Worm (Caenorhabditis elegans): Measurements from ENCODE around the gene C28A5.1.

Gene C28A5.1

ce11 chrIII:4441781-4442180 is 7.6 kb upstream of the C28A5.1 start, which contains the start of gene nex-3:
Gene nex-3 (plus strand): TSS chrIII:4442081.
- TF ChIP-seq madf-10 (tag; optimal IDR thresholded peaks at IDR 0.05) (no peak), F23B12.7 (tag; optimal IDR thresholded peaks at IDR 0.05; ENCODE audit: insufficient read depth) (no peak), ztf-18 (tag; optimal IDR thresholded peaks at IDR 0.05) (no peak), hrde-1 (tag; optimal IDR thresholded peaks at IDR 0.05; ENCODE audit: borderline replicate concordance) (no peak), K11D2.4 (GFP tag; IDR thresholded peaks at IDR 0.05) (no peak)

ce11 chrIII:4439493-4439983 is 5.4 kb upstream of the C28A5.1 start, which contains the start of gene C28A5.2:
Gene C28A5.2 (minus strand): TSS chrIII:4439543.
- TF ChIP-seq madf-10 (tag; optimal IDR thresholded peaks at IDR 0.05) = no peak
- peak; percentile 62 for TF ChIP-seq xnd-1 (tag; optimal IDR thresholded peaks at IDR 0.05)
- TF ChIP-seq madf-8 (GFP tag; conservative IDR thresholded peaks at IDR 0.05) = peak; percentile 90
- no peak for TF ChIP-seq sea-2 (GFP tag; IDR thresholded peaks at IDR 0.05)
- TF ChIP-seq F33H1.4 (GFP tag; IDR thresholded peaks at IDR 0.05) = peak; percentile 79
- peak; percentile 76 for TF ChIP-seq lsl-1 (GFP tag; optimal IDR thresholded peaks at IDR 0.05)
- TF ChIP-seq madf-6 (GFP tag; IDR thresholded peaks at IDR 0.05) = peak; percentile 91

ce11 chrIII:4435262-4435661 is 1.1 kb upstream of the C28A5.1 start:
- TF ChIP-seq nfya-2 (GFP tag; IDR thresholded peaks at IDR 0.05) (0 out of 2 replicates have a peak, but pooled peaks have one; percentile 18), ceh-58 (GFP tag; IDR thresholded peaks at IDR 0.05) (0 out of 2 replicates have a peak, but pooled peaks have one; percentile 59), nfyb-1 (GFP tag; IDR thresholded peaks at IDR 0.05) (no peak), F37B4.10 (GFP tag; IDR thresholded peaks at IDR 0.05) (0 out of 2 replicates have a peak, but pooled peaks have one; percentile 75), ets-4 (GFP tag; optimal IDR thresholded peaks at IDR 0.05) (no peak), aptf-3 (GFP tag; IDR thresholded peaks at IDR 0.05) (peak; percentile 81; the same call in 1 of the 2 replicates)

ce11 chrIII:4429402-4429801 is 4.7 kb downstream of the C28A5.1 start, which contains the start of gene C28A5.6:
Gene C28A5.6 (minus strand): TSS chrIII:4429502.
- TF ChIP-seq B0261.1 (tag; optimal IDR thresholded peaks at IDR 0.05) = no peak
- no peak for TF ChIP-seq ztf-26 (tag; optimal IDR thresholded peaks at IDR 0.05)
- TF ChIP-seq tbp1 (GFP tag; optimal IDR thresholded peaks at IDR 0.05) = no peak
- TF ChIP-seq ceh-100 (GFP tag; IDR thresholded peaks at IDR 0.05) = no peak
- no peak for TF ChIP-seq nhr-90 (tag; optimal IDR thresholded peaks at IDR 0.05)
- TF ChIP-seq ceh-79 (tag; optimal IDR thresholded peaks at IDR 0.05) = no peak
- no peak for TF ChIP-seq C17E4.6 (GFP tag; IDR thresholded peaks at IDR 0.05)
- no peak for TF ChIP-seq nfyb-1 (GFP tag; IDR thresholded peaks at IDR 0.05)
- TF ChIP-seq let-607 (tag; optimal IDR thresholded peaks at IDR 0.05) = no peak
- TF ChIP-seq ztf-22 (GFP tag; optimal IDR thresholded peaks at IDR 0.05) = no peak
- TF ChIP-seq Y53G8AR.9 (GFP tag; conservative IDR thresholded peaks at IDR 0.05) = no peak
- no peak for TF ChIP-seq let-526 (GFP tag; IDR thresholded peaks at IDR 0.05)
- TF ChIP-seq lin-40 (tag; optimal IDR thresholded peaks at IDR 0.05) = no peak
- no peak for TF ChIP-seq lsy-27 (tag; optimal IDR thresholded peaks at IDR 0.05; ENCODE audit: borderline replicate concordance, insufficient read depth)
- TF ChIP-seq snpc-1.3 (tag; optimal IDR thresholded peaks at IDR 0.05; ENCODE audit: insufficient read depth) = no peak

ce11 chrIII:4428797-4429196 is 5.3 kb downstream of the C28A5.1 start:
- peak; percentile 61 for TF ChIP-seq madf-6 (GFP tag; IDR thresholded peaks at IDR 0.05)
- no peak for TF ChIP-seq madf-10 (tag; optimal IDR thresholded peaks at IDR 0.05)
- no peak for TF ChIP-seq nfya-2 (GFP tag; IDR thresholded peaks at IDR 0.05)
- TF ChIP-seq ceh-27 (GFP tag; optimal IDR thresholded peaks at IDR 0.05) = peak; percentile 4
- TF ChIP-seq ama-1 (optimal IDR thresholded peaks at IDR 0.05) = no peak
- peak in 1 of 2 experiments; percentile 64 for TF ChIP-seq ama-1 (GFP tag; optimal IDR thresholded peaks at IDR 0.05)
- TF ChIP-seq athp-1 (tag; optimal IDR thresholded peaks at IDR 0.05) = no peak
- TF ChIP-seq F23B12.7 (tag; optimal IDR thresholded peaks at IDR 0.05; ENCODE audit: insufficient read depth) = no peak
- TF ChIP-seq F55B11.4 (tag; optimal IDR thresholded peaks at IDR 0.05; ENCODE audit: borderline replicate concordance, insufficient read depth) = no peak
- TF ChIP-seq tbp1 (GFP tag; optimal IDR thresholded peaks at IDR 0.05) = peak; percentile 88
- TF ChIP-seq mel-28 (tag; optimal IDR thresholded peaks at IDR 0.05; ENCODE audit: borderline replicate concordance) = no peak
- TF ChIP-seq sptf-2 (GFP tag; optimal IDR thresholded peaks at IDR 0.05) = no peak
- no peak for TF ChIP-seq F22D6.2 (tag; optimal IDR thresholded peaks at IDR 0.05)
- no peak for TF ChIP-seq ztf-26 (tag; optimal IDR thresholded peaks at IDR 0.05)
- TF ChIP-seq snpc-1.3 (tag; optimal IDR thresholded peaks at IDR 0.05; ENCODE audit: insufficient read depth) = no peak
- TF ChIP-seq ceh-79 (tag; optimal IDR thresholded peaks at IDR 0.05) = no peak
- TF ChIP-seq egl-18 (GFP tag; IDR thresholded peaks at IDR 0.05) = no peak
